Worm (Caenorhabditis elegans): Measurements from ENCODE around the gene C29F5.1.

DNA sequence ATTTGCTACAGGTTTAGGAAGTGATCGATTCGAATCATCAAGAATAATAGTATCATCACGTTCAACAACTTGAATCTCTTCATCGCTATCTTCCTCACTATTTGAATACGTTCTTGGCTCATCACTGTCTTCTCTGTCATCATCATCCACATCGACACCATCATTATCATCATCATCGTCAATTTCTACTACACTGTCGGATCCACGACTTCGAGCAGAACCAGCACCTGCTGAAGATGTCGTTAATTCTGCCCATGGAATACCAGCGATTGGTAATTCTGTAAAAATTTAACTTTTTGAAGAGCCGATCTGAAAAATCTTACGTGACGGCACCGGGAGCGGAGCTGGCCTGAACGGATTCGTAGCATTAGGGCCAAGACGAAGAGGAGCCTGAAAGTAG is 46.6 kb downstream of the C29F5.1 start:
- TF ChIP-seq ztf-11 (tag; optimal IDR thresholded peaks at IDR 0.05), result no peak
- no peak for TF ChIP-seq unc-30 (tag; optimal IDR thresholded peaks at IDR 0.05)
- no peak for TF ChIP-seq ztf-4 (tag; optimal IDR thresholded peaks at IDR 0.05)
- TF ChIP-seq fkh-4 (tag; optimal IDR thresholded peaks at IDR 0.05; ENCODE audit: borderline replicate concordance), result no peak
- no peak for TF ChIP-seq nhr-71 (tag; optimal IDR thresholded peaks at IDR 0.05)

Data from whole organism, L1 larva.